Fruit fly (Drosophila melanogaster) whole organism, embryonic: ENCODE measurements around the gene CG15208.

Experiments
- Aef1 ChIP-seq: fragments of 200-800 bp; sonication (Bioruptor generic); IDR thresholded peaks from 3 replicates; pipeline ENCODE4 v1.3.6; 2022; ENCODE audit warnings: missing biosample characterization, missing genetic modification characterization
- Bgb ChIP-seq: fragments of 200-800 bp; sonication (Bioruptor generic); IDR thresholded peaks from 2 replicates; pipeline ENCODE4 v1.3.6; 2022; ENCODE audit warnings: missing biosample characterization, missing genetic modification characterization; ENCODE audit not compliant: partially characterized antibody
- CG1024 ChIP-seq: fragments of 200-800 bp; sonication (Bioruptor generic); IDR thresholded peaks from 2 replicates; pipeline ENCODE4 v1.3.6; 2022; ENCODE audit warnings: missing biosample characterization, missing genetic modification characterization
- CG10267 ChIP-seq: fragments of 200-800 bp; sonication (Bioruptor generic); optimal IDR thresholded peaks from 2 replicates; lab custom pipeline; 2018; ENCODE audit warnings: missing biosample characterization, mild to moderate bottlenecking, missing genetic modification characterization, moderate library complexity
- CG10274 ChIP-seq: fragments of 200-800 bp; sonication (Bioruptor generic); optimal IDR thresholded peaks from 3 replicates; lab custom pipeline; 2017; ENCODE audit warnings: missing biosample characterization, mild to moderate bottlenecking, missing genetic modification characterization
- CG10543 ChIP-seq: fragments of 200-800 bp; sonication (Bioruptor generic); optimal IDR thresholded peaks from 3 replicates; lab custom pipeline; 2017; ENCODE audit warnings: missing biosample characterization, mild to moderate bottlenecking, missing genetic modification characterization, moderate library complexity
- CG12391 ChIP-seq: fragments of 200-800 bp; sonication (Bioruptor generic); optimal IDR thresholded peaks from 3 replicates; lab custom pipeline; 2018; ENCODE audit warnings: missing biosample characterization, mild to moderate bottlenecking, missing genetic modification characterization, moderate library complexity
- CG12659 ChIP-seq: fragments of 200-800 bp; sonication (Bioruptor generic); optimal IDR thresholded peaks from 3 replicates; lab custom pipeline; 2017; ENCODE audit warnings: mild to moderate bottlenecking, missing biosample characterization, missing genetic modification reagents, missing genetic modification characterization
- CG13287 ChIP-seq: fragments of 200-800 bp; sonication (Bioruptor generic); IDR thresholded peaks from 2 replicates; pipeline ENCODE4 v1.3.6; 2022; ENCODE audit warnings: missing biosample characterization, missing genetic modification characterization; ENCODE audit not compliant: partially characterized antibody
- CG13296 ChIP-seq: fragments of 200-800 bp; sonication (Bioruptor generic); optimal IDR thresholded peaks from 3 replicates; lab custom pipeline; 2018; ENCODE audit warnings: missing biosample characterization, mild to moderate bottlenecking, missing genetic modification characterization
- CG13775 ChIP-seq: fragments of 200-800 bp; sonication (Bioruptor generic); optimal IDR thresholded peaks from 3 replicates; lab custom pipeline; 2017; ENCODE audit warnings: missing biosample characterization, mild to moderate bottlenecking, missing genetic modification characterization
- CG16815 ChIP-seq: fragments of 200-800 bp; sonication (Bioruptor generic); optimal IDR thresholded peaks from 3 replicates; lab custom pipeline; 2017; ENCODE audit warnings: missing biosample characterization, mild to moderate bottlenecking, missing genetic modification characterization
- CG18262 ChIP-seq: fragments of 200-800 bp; optimal IDR thresholded peaks from 3 replicates; lab custom pipeline; 2019; ENCODE audit warnings: missing biosample characterization, mild to moderate bottlenecking, missing genetic modification characterization, moderate library complexity
- CG2116 ChIP-seq: fragments of 200-800 bp; sonication (Bioruptor generic); optimal IDR thresholded peaks from 3 replicates; lab custom pipeline; 2018; ENCODE audit warnings: missing biosample characterization, mild to moderate bottlenecking, missing genetic modification characterization
- CG2678 ChIP-seq: fragments of 200-800 bp; sonication (Bioruptor generic); optimal IDR thresholded peaks from 3 replicates; lab custom pipeline; 2019; ENCODE audit warnings: missing biosample characterization, mild to moderate bottlenecking, missing genetic modification characterization, moderate library complexity
- CG2712 ChIP-seq: fragments of 200-800 bp; optimal IDR thresholded peaks from 3 replicates; lab custom pipeline; 2019; ENCODE audit warnings: missing biosample characterization, mild to moderate bottlenecking, missing genetic modification characterization, moderate library complexity
- CG32767 ChIP-seq: fragments of 200-800 bp; sonication (Bioruptor generic); IDR thresholded peaks from 2 replicates; pipeline ENCODE4 v1.3.6; 2022; ENCODE audit warnings: missing biosample characterization, missing genetic modification characterization
- CG3281 ChIP-seq: fragments of 200-800 bp; sonication (Bioruptor generic); optimal IDR thresholded peaks from 3 replicates; lab custom pipeline; 2017; ENCODE audit warnings: missing biosample characterization, mild to moderate bottlenecking, missing genetic modification characterization
- CG6272 ChIP-seq: fragments of 200-800 bp; sonication (Bioruptor generic); IDR thresholded peaks from 2 replicates; pipeline ENCODE4 v1.3.6; 2022; ENCODE audit warnings: missing biosample characterization, missing genetic modification characterization
- CG7839 ChIP-seq: fragments of 200-800 bp; sonication (Bioruptor generic); optimal IDR thresholded peaks from 3 replicates; lab custom pipeline; 2018; ENCODE audit warnings: missing biosample characterization, mild to moderate bottlenecking, missing genetic modification characterization, moderate library complexity
- CG8290 ChIP-seq, 3 experiments: fragments of 200-800 bp; sonication (Bioruptor generic); optimal IDR thresholded peaks; 2 replicates each; lab custom pipeline; 2016 to 2019; ENCODE audit warnings: missing biosample characterization in 3 of 3, missing genetic modification characterization in 3 of 3, mild to moderate bottlenecking in 2 of 3, moderate library complexity in 1 of 3
- CG8359 ChIP-seq: fragments of 200-800 bp; sonication (Bioruptor generic); optimal IDR thresholded peaks from 2 replicates; lab custom pipeline; 2017; ENCODE audit warnings: missing biosample characterization, mild to moderate bottlenecking, missing genetic modification characterization, borderline replicate concordance
- CG8765 ChIP-seq: fragments of 200-800 bp; sonication (Bioruptor generic); IDR thresholded peaks from 2 replicates; pipeline ENCODE4 v1.3.6; 2022; ENCODE audit warnings: missing biosample characterization, missing genetic modification characterization
- CG8924 ChIP-seq: fragments of 200-800 bp; optimal IDR thresholded peaks from 3 replicates; lab custom pipeline; 2019; ENCODE audit warnings: missing biosample characterization, mild to moderate bottlenecking, missing genetic modification characterization, moderate library complexity
- Deaf1 ChIP-seq: fragments of 200-800 bp; optimal IDR thresholded peaks from 3 replicates; lab custom pipeline; 2019; ENCODE audit warnings: missing biosample characterization, mild to moderate bottlenecking, missing genetic modification characterization, moderate library complexity
- Dek ChIP-seq: fragments of 200-800 bp; sonication (Bioruptor generic); optimal IDR thresholded peaks from 3 replicates; lab custom pipeline; 2019; ENCODE audit warnings: missing biosample characterization, mild to moderate bottlenecking, missing genetic modification characterization, moderate library complexity
- Fer3 ChIP-seq: fragments of 200-800 bp; sonication (Bioruptor generic); optimal IDR thresholded peaks from 2 replicates; lab custom pipeline; 2018; ENCODE audit warnings: missing biosample characterization, mild to moderate bottlenecking, missing genetic modification characterization, moderate library complexity
- HLHmδ ChIP-seq: fragments of 200-800 bp; sonication (Bioruptor generic); optimal IDR thresholded peaks from 2 replicates; lab custom pipeline; 2018; ENCODE audit warnings: missing biosample characterization, mild to moderate bottlenecking, missing genetic modification characterization, moderate library complexity
- Hr51 ChIP-seq, 2 experiments: fragments of 200-800 bp; sonication (Bioruptor generic); optimal IDR thresholded peaks; 2 replicates in 1 of 2; 3 replicates in 1 of 2; lab custom pipeline; 2016 to 2018; ENCODE audit warnings: missing biosample characterization in 2 of 2, missing genetic modification characterization in 2 of 2, mild to moderate bottlenecking in 1 of 2, moderate library complexity in 1 of 2
- NfI ChIP-seq: fragments of 200-800 bp; sonication (Bioruptor generic); optimal IDR thresholded peaks from 3 replicates; lab custom pipeline; 2018; ENCODE audit warnings: missing biosample characterization, mild to moderate bottlenecking, missing genetic modification characterization, moderate library complexity
- Pdp1 ChIP-seq, 2 experiments: fragments of 200-800 bp; sonication (Bioruptor generic); optimal IDR thresholded peaks; 3 replicates each; lab custom pipeline; 2016; ENCODE audit warnings: missing biosample characterization in 2 of 2, missing genetic modification characterization in 2 of 2, mild to moderate bottlenecking in 1 of 2, moderate library complexity in 1 of 2
- Scr ChIP-seq: fragments of 200-800 bp; sonication (Bioruptor generic); IDR thresholded peaks from 2 replicates; pipeline ENCODE4 v1.3.6; 2022; ENCODE audit warnings: missing biosample characterization, missing genetic modification characterization; ENCODE audit not compliant: partially characterized antibody
- Sin3A ChIP-seq: fragments of >200 bp; optimal IDR thresholded peaks from 2 replicates; lab custom pipeline; 2018
- Sox102F ChIP-seq: fragments of 200-800 bp; sonication (Bioruptor generic); optimal IDR thresholded peaks from 2 replicates; lab custom pipeline; 2018; ENCODE audit warnings: missing biosample characterization, mild to moderate bottlenecking, missing genetic modification characterization, moderate library complexity
- TFAM ChIP-seq: fragments of 200-800 bp; sonication (Bioruptor generic); optimal IDR thresholded peaks from 2 replicates; lab custom pipeline; 2017; ENCODE audit warnings: missing biosample characterization, missing genetic modification characterization, inconsistent platforms
- Xrp1 ChIP-seq: fragments of 200-800 bp; sonication (Bioruptor generic); IDR thresholded peaks from 2 replicates; pipeline ENCODE4 v1.3.6; 2022; ENCODE audit warnings: missing biosample characterization, missing genetic modification characterization
- abd-A ChIP-seq: fragments of 200-800 bp; sonication (Bioruptor generic); optimal IDR thresholded peaks from 3 replicates; lab custom pipeline; 2019; ENCODE audit warnings: missing biosample characterization, mild to moderate bottlenecking, missing genetic modification characterization, moderate library complexity
- ash1 ChIP-seq: fragments of 200-800 bp; sonication (Bioruptor generic); optimal IDR thresholded peaks from 2 replicates; lab custom pipeline; 2018; ENCODE audit warnings: missing biosample characterization, mild to moderate bottlenecking, missing genetic modification characterization
- chinmo ChIP-seq: fragments of 200-800 bp; sonication (Bioruptor generic); IDR thresholded peaks from 4 replicates; pipeline ENCODE4 v1.3.6; 2022; ENCODE audit warnings: missing biosample characterization, missing genetic modification characterization; ENCODE audit not compliant: partially characterized antibody
- corto ChIP-seq: fragments of 200-800 bp; sonication (Bioruptor generic); optimal IDR thresholded peaks from 2 replicates; lab custom pipeline; 2016; ENCODE audit warnings: missing biosample characterization, mild to moderate bottlenecking, missing genetic modification characterization, moderate library complexity
- dmrt99B ChIP-seq: fragments of 200-800 bp; sonication (Bioruptor generic); optimal IDR thresholded peaks from 2 replicates; lab custom pipeline; 2018; ENCODE audit warnings: missing biosample characterization, mild to moderate bottlenecking, missing genetic modification characterization, moderate library complexity
- emc ChIP-seq: fragments of 200-800 bp; sonication (Bioruptor generic); optimal IDR thresholded peaks from 2 replicates; lab custom pipeline; 2016; ENCODE audit warnings: missing biosample characterization, missing genetic modification characterization
- lbe ChIP-seq: fragments of 200-800 bp; sonication (Bioruptor generic); optimal IDR thresholded peaks from 2 replicates; lab custom pipeline; 2016; ENCODE audit warnings: missing biosample characterization, mild to moderate bottlenecking, missing genetic modification characterization
- pho ChIP-seq: fragments of 200-800 bp; sonication (Bioruptor generic); optimal IDR thresholded peaks from 2 replicates; lab custom pipeline; 2016; ENCODE audit warnings: missing biosample characterization, missing genetic modification characterization
- run ChIP-seq: fragments of 200-800 bp; sonication (Bioruptor generic); optimal IDR thresholded peaks from 3 replicates; lab custom pipeline; 2018; ENCODE audit warnings: missing biosample characterization, mild to moderate bottlenecking, missing genetic modification characterization
- sens ChIP-seq: fragments of 200-800 bp; sonication (Bioruptor generic); peaks from one replicate; lab custom pipeline; 2016; ENCODE audit warnings: missing biosample characterization, missing genetic modification characterization
- so ChIP-seq: fragments of 200-800 bp; sonication (Bioruptor generic); IDR thresholded peaks from 3 replicates; pipeline ENCODE4 v1.3.6; 2022; ENCODE audit warnings: missing biosample characterization, missing genetic modification characterization
- sr ChIP-seq: fragments of 200-800 bp; sonication (Bioruptor generic); IDR thresholded peaks from 3 replicates; pipeline ENCODE4 v1.3.6; 2022; ENCODE audit warnings: missing biosample characterization, missing genetic modification characterization

Gene CG15208

DNA sequence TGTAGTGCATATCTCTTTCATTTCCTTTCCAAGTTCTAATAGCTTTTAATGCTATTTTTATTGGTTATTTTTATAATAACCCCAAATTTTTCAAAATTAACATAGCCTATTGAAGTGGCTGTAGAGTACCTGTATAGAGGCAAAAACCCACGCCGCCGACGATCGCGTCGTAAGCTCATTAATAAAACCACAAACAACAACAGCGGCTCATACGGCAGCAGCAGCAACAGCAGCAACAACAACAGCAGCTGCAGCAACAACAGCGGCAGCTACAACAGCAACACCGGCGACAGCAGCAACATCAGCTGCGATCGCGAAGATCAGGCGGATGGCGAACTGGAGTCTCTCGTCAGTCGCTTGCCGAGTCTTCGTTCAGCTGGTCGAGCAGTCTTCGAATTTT lies 27.3 kb downstream of the CG15208 start, which contains the start of gene CG2145:
Gene CG2145, plus strand, starts transcription at position 290 of the 400 bp plus-strand sequence.
- TF ChIP-seq Sox102F (GFP tag; lab: Kevin White, UChicago) (peak; percentile 4), Scr (GFP tag; lab: Robert Waterston, UW) (no peak), CG10274 (GFP tag; lab: Kevin White, UChicago) (peak; percentile 95), CG12391 (tag; lab: Kevin White, UChicago) (no peak), CG13287 (GFP tag; lab: Robert Waterston, UW) (peak; percentile 8; the same call in 1 of the 2 replicates), pho (GFP tag; lab: Kevin White, UChicago) (no peak), CG13775 (GFP tag; lab: Kevin White, UChicago) (no peak), Aef1 (GFP tag; lab: Robert Waterston, UW) (peak; percentile 62), CG18262 (tag; lab: Kevin White, UChicago) (peak; percentile 5), CG8924 (tag; lab: Kevin White, UChicago) (peak; percentile 0), NfI (no peak), Hr51 (GFP tag; optimal IDR thresholded peaks at IDR 0.05; lab: Kevin White, UChicago) (peak in 1 of 2 experiments; percentile 22), CG10267 (no peak), CG13296 (GFP tag; lab: Kevin White, UChicago) (peak; percentile 5), Xrp1 (0 out of 2 replicates have a peak, but pooled peaks have one; percentile 7), Pdp1 (GFP tag; optimal IDR thresholded peaks at IDR 0.05; lab: Kevin White, UChicago) (peak in 1 of 2 experiments; percentile 21), Deaf1 (peak; percentile 84), dmrt99B (tag; lab: Kevin White, UChicago) (peak; percentile 26), Fer3 (tag; lab: Kevin White, UChicago) (peak; percentile 3), Bgb (GFP tag; lab: Robert Waterston, UW) (0 out of 2 replicates have a peak, but pooled peaks have one; percentile 6), CG8765 (GFP tag; lab: Robert Waterston, UW) (peak; percentile 36; the same call in 1 of the 2 replicates), Sin3A (lab: Kevin White, UChicago) (no peak), CG3281 (GFP tag; lab: Kevin White, UChicago) (peak; percentile 0), CG12659 (peak; percentile 8), ash1 (no peak), emc (no peak), so (GFP tag; lab: Robert Waterston, UW) (0 out of 3 replicates have a peak, but pooled peaks have one; percentile 19), CG16815 (no peak), CG2712 (tag; lab: Kevin White, UChicago) (peak; percentile 38), TFAM (no peak), CG8290 (GFP tag; optimal IDR thresholded peaks at IDR 0.05; lab: Kevin White, UChicago) (no peak), CG8290 (tag; optimal IDR thresholded peaks at IDR 0.05; lab: Kevin White, UChicago) (peak in 1 of 2 experiments; percentile 20), CG8359 (GFP tag; lab: Kevin White, UChicago) (no peak), sr (GFP tag; lab: Robert Waterston, UW) (0 out of 3 replicates have a peak, but pooled peaks have one; percentile 51), CG1024 (GFP tag; lab: Robert Waterston, UW) (no peak), CG6272 (GFP tag; lab: Robert Waterston, UW) (no peak), Dek (no peak), CG10543 (GFP tag; lab: Kevin White, UChicago) (peak; percentile 42), run (tag; lab: Kevin White, UChicago) (peak; percentile 18), CG32767 (GFP tag; lab: Robert Waterston, UW) (0 out of 2 replicates have a peak, but pooled peaks have one; percentile 19), HLHmδ (GFP tag; lab: Kevin White, UChicago) (no peak), lbe (GFP tag; lab: Kevin White, UChicago) (peak; percentile 79), CG2678 (peak; percentile 42), chinmo (GFP tag; lab: Robert Waterston, UW) (peak; percentile 88), sens (peak; percentile 18), abd-A (peak; percentile 5), CG2116 (GFP tag; lab: Kevin White, UChicago) (no peak), corto (peak; percentile 18), CG7839 (tag; lab: Kevin White, UChicago) (peak; percentile 1)
